Fruit fly (Drosophila melanogaster): ENCODE results near the gene CG17996.

CG17996 gene

dm6 chr2L:16730939-16731338 lies at the start of gene CG17996:
Gene CG17996 (minus strand): TSS chr2L:16731039.
- no peak for TF ChIP-seq CG32121 (GFP tag; IDR thresholded peaks at IDR 0.05)
- TF ChIP-seq CG17806 (tag; optimal IDR thresholded peaks at IDR 0.05) = no peak
- no peak for TF ChIP-seq CG8159 (tag; optimal IDR thresholded peaks at IDR 0.05)
- TF ChIP-seq D1 (tag; optimal IDR thresholded peaks at IDR 0.05) = no peak
- no peak for TF ChIP-seq fd96Ca (GFP tag; IDR thresholded peaks at IDR 0.05)

- TF ChIP-seq rn (GFP tag; IDR thresholded peaks at IDR 0.05) (no peak), CG4496 (GFP tag; IDR thresholded peaks at IDR 0.05) (0 out of 3 replicates have a peak, but pooled peaks have one; percentile 36), Pif1B (GFP tag; optimal IDR thresholded peaks at IDR 0.05) (no peak)
Observed at dm6 chr2L:16766070-16766752, 35.4 kb upstream of the CG17996 start, which contains the start of gene Mhc. Gene Mhc (plus strand): TSS chr2L:16766566.

- TF ChIP-seq CG32121 (GFP tag; IDR thresholded peaks at IDR 0.05) (peak; percentile 79), D1 (tag; optimal IDR thresholded peaks at IDR 0.05) (no peak)
Observed at dm6 chr2L:16764480-16764879, 33.6 kb upstream of the CG17996 start.

dm6 chr2L:16761891-16762290 lies 31.1 kb upstream of the CG17996 start:
- TF ChIP-seq CG8159 (tag; optimal IDR thresholded peaks at IDR 0.05) (no peak), CG32121 (GFP tag; IDR thresholded peaks at IDR 0.05) (no peak), rn (GFP tag; IDR thresholded peaks at IDR 0.05) (no peak), CG12605 (GFP tag; IDR thresholded peaks at IDR 0.05) (no peak), CG14655 (GFP tag; optimal IDR thresholded peaks at IDR 0.05) (no peak)

dm6 chr2L:16760504-16761417 lies 29.9 kb upstream of the CG17996 start, which contains the start of gene ppk17:
Gene ppk17 (minus strand): TSS chr2L:16760554.
- peak; percentile 55; the same call in 1 of the 2 replicates for TF ChIP-seq Ets98B (GFP tag; IDR thresholded peaks at IDR 0.05)
- TF ChIP-seq CG13204 (GFP tag; optimal IDR thresholded peaks at IDR 0.05) = no peak
- TF ChIP-seq Pif1A (GFP tag; optimal IDR thresholded peaks at IDR 0.05) = no peak
- TF ChIP-seq CG8301 (tag; optimal IDR thresholded peaks at IDR 0.05) = peak; percentile 22
- peak; percentile 25; the same call in 1 of the 2 replicates for TF ChIP-seq CG12605 (GFP tag; IDR thresholded peaks at IDR 0.05)
- TF ChIP-seq CG8159 (tag; optimal IDR thresholded peaks at IDR 0.05) = no peak
- no peak for TF ChIP-seq D1 (tag; optimal IDR thresholded peaks at IDR 0.05)
- no peak for TF ChIP-seq fd96Ca (GFP tag; IDR thresholded peaks at IDR 0.05)
- peak; percentile 52 for TF ChIP-seq CG14655 (GFP tag; optimal IDR thresholded peaks at IDR 0.05)
- TF ChIP-seq CG17806 (tag; optimal IDR thresholded peaks at IDR 0.05) = no peak
- no peak for TF ChIP-seq Snoo (tag; optimal IDR thresholded peaks at IDR 0.05)
- no peak for TF ChIP-seq rn (GFP tag; IDR thresholded peaks at IDR 0.05)
- TF ChIP-seq EcR (GFP tag; optimal IDR thresholded peaks at IDR 0.05) = no peak
- TF ChIP-seq CG4496 (GFP tag; IDR thresholded peaks at IDR 0.05) = peak; percentile 50; the same call in 1 of the 3 replicates
- no peak for TF ChIP-seq gl (tag; optimal IDR thresholded peaks at IDR 0.05)
- TF ChIP-seq CG32121 (GFP tag; IDR thresholded peaks at IDR 0.05) = peak; percentile 69
- no peak for TF ChIP-seq CG34367 (tag; optimal IDR thresholded peaks at IDR 0.05)
- no peak for TF ChIP-seq Pif1B (GFP tag; optimal IDR thresholded peaks at IDR 0.05)
- TF ChIP-seq CG15710 (tag; optimal IDR thresholded peaks at IDR 0.05) = no peak
- TF ChIP-seq CG9948 (tag; optimal IDR thresholded peaks at IDR 0.05) = no peak

dm6 chr2L:16754074-16754473 lies 23.2 kb upstream of the CG17996 start, which contains the start of gene yellow-b:
Gene yellow-b (plus strand): TSS chr2L:16754336.
- TF ChIP-seq CG9948 (tag; optimal IDR thresholded peaks at IDR 0.05) (no peak), CG15710 (tag; optimal IDR thresholded peaks at IDR 0.05) (no peak), CG14655 (GFP tag; optimal IDR thresholded peaks at IDR 0.05) (no peak), Pif1B (GFP tag; optimal IDR thresholded peaks at IDR 0.05) (no peak), CG17806 (tag; optimal IDR thresholded peaks at IDR 0.05) (no peak), gl (tag; optimal IDR thresholded peaks at IDR 0.05) (no peak), CG34367 (tag; optimal IDR thresholded peaks at IDR 0.05) (no peak), CG4496 (GFP tag; IDR thresholded peaks at IDR 0.05) (no peak), CG32121 (GFP tag; IDR thresholded peaks at IDR 0.05) (no peak), CG8301 (tag; optimal IDR thresholded peaks at IDR 0.05) (no peak), CG10348 (GFP tag; IDR thresholded peaks at IDR 0.05) (no peak), Snoo (tag; optimal IDR thresholded peaks at IDR 0.05) (no peak)

dm6 chr2L:16752340-16752739 lies 21.5 kb upstream of the CG17996 start:
- TF ChIP-seq CG14655 (GFP tag; optimal IDR thresholded peaks at IDR 0.05) (no peak), CG10348 (GFP tag; IDR thresholded peaks at IDR 0.05) (no peak), gl (tag; optimal IDR thresholded peaks at IDR 0.05) (no peak), CG13204 (GFP tag; optimal IDR thresholded peaks at IDR 0.05) (no peak), CG34367 (tag; optimal IDR thresholded peaks at IDR 0.05) (no peak), Snoo (tag; optimal IDR thresholded peaks at IDR 0.05) (no peak), Ets98B (GFP tag; IDR thresholded peaks at IDR 0.05) (no peak)
